Worm (Caenorhabditis elegans): Measurements from ENCODE around the gene F41H8.1.

- no peak for TF ChIP-seq ama-1 (optimal IDR thresholded peaks at IDR 0.05)
- no peak for TF ChIP-seq snpc-4 (tag; optimal IDR thresholded peaks at IDR 0.05)
- no peak for TF ChIP-seq dmd-4 (tag; optimal IDR thresholded peaks at IDR 0.05)
- no peak for TF ChIP-seq zag-1 (tag; optimal IDR thresholded peaks at IDR 0.05)
Measured at ce11 chrV:856549-856948, 23.1 kb downstream of the F41H8.1 start, which contains the start of gene K09C6.2.
